Worm (Caenorhabditis elegans): ENCODE data around the gene gyg-1.

DNA sequence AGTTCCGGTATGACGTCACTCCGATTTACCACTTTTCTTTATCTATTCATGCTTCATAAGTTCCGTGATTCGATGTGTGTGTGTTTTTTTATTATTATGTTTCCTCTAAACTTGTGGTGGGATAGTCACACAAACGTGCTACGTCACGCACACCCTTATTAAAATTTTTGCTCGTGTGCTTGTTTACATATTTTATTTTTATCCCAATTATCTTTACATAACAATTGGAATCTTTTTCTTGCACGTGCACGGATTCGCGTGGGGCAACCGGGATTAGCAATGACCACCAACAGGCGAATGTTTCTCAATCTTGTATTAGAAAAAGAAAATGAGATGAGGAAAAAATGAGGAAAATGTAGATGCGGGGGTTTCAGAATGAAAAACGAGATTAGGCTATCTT, 53.1 kb downstream of the gyg-1 start:
- no peak for TF ChIP-seq R02D3.7 (tag; optimal IDR thresholded peaks at IDR 0.05)
- no peak for TF ChIP-seq aly-2 (tag; optimal IDR thresholded peaks at IDR 0.05)
- no peak for TF ChIP-seq ama-1 (optimal IDR thresholded peaks at IDR 0.05)
- TF ChIP-seq nhr-77 (tag; optimal IDR thresholded peaks at IDR 0.05), result no peak
- TF ChIP-seq unc-39 (tag; optimal IDR thresholded peaks at IDR 0.05), result no peak
- no peak for TF ChIP-seq egl-27 (tag; optimal IDR thresholded peaks at IDR 0.05)
